ENCODE assay signal across 4 fruit fly cellular contexts in genomic region chr3L:5751740-5752579, dm6.
A peak's percentile ranks its signal among the peaks of the same experiment; 100 is the strongest.
TF ChIP-seq lines count a peak whose summit lies in the region.

DnaJ-1 (minus strand) TSS chr3L:5752189.

TF ChIP-seq in whole organism, adult, 20 proteins besides CTCF, POLR2A, EP300 and RAD21 (continued from another document):
- TF ChIP-seq CG33017 (tag; optimal IDR thresholded peaks at IDR 0.05; lab: Kevin White, UChicago) (peak; percentile 45), Crg-1 (GFP tag; optimal IDR thresholded peaks at IDR 0.05; lab: Kevin White, UChicago) (peak; percentile 62)

TF ChIP-seq in whole organism, embryonic, 481 proteins besides CTCF, POLR2A, EP300 and RAD21 (continued from another document and continues in another):
- peak; percentile 95 for TF ChIP-seq mld (GFP tag; IDR thresholded peaks at IDR 0.05; lab: Robert Waterston, UW; ENCODE audit: partially characterized antibody)
- TF ChIP-seq CG15073 (GFP tag; optimal IDR thresholded peaks at IDR 0.05; lab: Kevin White, UChicago) = no peak
- TF ChIP-seq Oli (tag; optimal IDR thresholded peaks at IDR 0.05; lab: Kevin White, UChicago) = no peak
- no peak for TF ChIP-seq cg (GFP tag; optimal IDR thresholded peaks at IDR 0.05; lab: Kevin White, UChicago)
- TF ChIP-seq Hsf (GFP tag; optimal IDR thresholded peaks at IDR 0.05; lab: Kevin White, UChicago) = peak; percentile 64
- peak; percentile 84 for TF ChIP-seq MESR4 (GFP tag; optimal IDR thresholded peaks at IDR 0.05; lab: Kevin White, UChicago)
- TF ChIP-seq H15 (GFP tag; IDR thresholded peaks at IDR 0.05; lab: Robert Waterston, UW) = no peak
- TF ChIP-seq Hand (GFP tag; optimal IDR thresholded peaks at IDR 0.05; lab: Kevin White, UChicago) = peak; percentile 66
- TF ChIP-seq HHEX (GFP tag; optimal IDR thresholded peaks at IDR 0.05; lab: Kevin White, UChicago) = peak; percentile 33
- peak; percentile 61 for TF ChIP-seq Rfx (GFP tag; IDR thresholded peaks at IDR 0.05; lab: Robert Waterston, UW)
- peak; percentile 25; the same call in 1 of the 2 replicates for TF ChIP-seq Adf1 (GFP tag; IDR thresholded peaks at IDR 0.05; lab: Robert Waterston, UW)
- no peak for TF ChIP-seq CG30403 (GFP tag; optimal IDR thresholded peaks at IDR 0.05; lab: Kevin White, UChicago)
- peak; percentile 60 for TF ChIP-seq CG33213 (GFP tag; optimal IDR thresholded peaks at IDR 0.05; lab: Kevin White, UChicago)
- TF ChIP-seq CG32767 (GFP tag; IDR thresholded peaks at IDR 0.05; lab: Robert Waterston, UW) = 0 out of 2 replicates have a peak, but pooled peaks have one; percentile 16
- peak; percentile 30 for TF ChIP-seq CG17359 (tag; optimal IDR thresholded peaks at IDR 0.05; lab: Kevin White, UChicago)
- no peak for TF ChIP-seq Elba2 (GFP tag; optimal IDR thresholded peaks at IDR 0.05; lab: Kevin White, UChicago)
- TF ChIP-seq Bgb (GFP tag; IDR thresholded peaks at IDR 0.05; lab: Robert Waterston, UW; ENCODE audit: partially characterized antibody) = peak; percentile 98
- no peak for TF ChIP-seq org-1 (GFP tag; optimal IDR thresholded peaks at IDR 0.05; lab: Kevin White, UChicago)
- peak; percentile 67 for TF ChIP-seq stwl (tag; optimal IDR thresholded peaks at IDR 0.05; lab: Kevin White, UChicago)
- TF ChIP-seq lov (optimal IDR thresholded peaks at IDR 0.05; lab: Kevin White, UChicago) = no peak
- TF ChIP-seq lov (GFP tag; IDR thresholded peaks at IDR 0.05; lab: Robert Waterston, UW) = no peak
- no peak for TF ChIP-seq eyg (GFP tag; optimal IDR thresholded peaks at IDR 0.05; lab: Kevin White, UChicago)
- peak; percentile 10 for TF ChIP-seq Max (GFP tag; optimal IDR thresholded peaks at IDR 0.05; lab: Kevin White, UChicago)
- TF ChIP-seq hb (GFP tag; IDR thresholded peaks at IDR 0.05; lab: Robert Waterston, UW; ENCODE audit: partially characterized antibody) = peak; percentile 97
- TF ChIP-seq hbn (GFP tag; IDR thresholded peaks at IDR 0.05; lab: Robert Waterston, UW; ENCODE audit: partially characterized antibody) = peak; percentile 98
- TF ChIP-seq CG2199 (GFP tag; IDR thresholded peaks at IDR 0.05; lab: Robert Waterston, UW) = no peak
- peak; percentile 58 for TF ChIP-seq CG6689 (GFP tag; IDR thresholded peaks at IDR 0.05; lab: Robert Waterston, UW)
- TF ChIP-seq chif (GFP tag; optimal IDR thresholded peaks at IDR 0.05; lab: Kevin White, UChicago) = peak in 1 of 2 experiments; percentile 6
- peak; percentile 23 for TF ChIP-seq fd64A (GFP tag; optimal IDR thresholded peaks at IDR 0.05; lab: Kevin White, UChicago)
- TF ChIP-seq zen (tag; optimal IDR thresholded peaks at IDR 0.05; lab: Kevin White, UChicago) = peak; percentile 40
- peak; percentile 12; the same call in 1 of the 3 replicates for TF ChIP-seq so (GFP tag; IDR thresholded peaks at IDR 0.05; lab: Robert Waterston, UW)
- peak; percentile 50; the same call in 1 of the 2 replicates for TF ChIP-seq CG6272 (GFP tag; IDR thresholded peaks at IDR 0.05; lab: Robert Waterston, UW)
- TF ChIP-seq Dll (GFP tag; IDR thresholded peaks at IDR 0.05; lab: Robert Waterston, UW; ENCODE audit: partially characterized antibody) = peak; percentile 98
- peak; percentile 29 for TF ChIP-seq CG10267 (tag; optimal IDR thresholded peaks at IDR 0.05; lab: Kevin White, UChicago)
- no peak for TF ChIP-seq sisA (GFP tag; IDR thresholded peaks at IDR 0.05; lab: Robert Waterston, UW)
- TF ChIP-seq CG34224 (GFP tag; IDR thresholded peaks at IDR 0.05; lab: Robert Waterston, UW; ENCODE audit: partially characterized antibody) = peak; percentile 97
- TF ChIP-seq Stat92E (GFP tag; optimal IDR thresholded peaks at IDR 0.05; lab: Kevin White, UChicago) = peak in 1 of 3 experiments; percentile 77
- TF ChIP-seq her (GFP tag; optimal IDR thresholded peaks at IDR 0.05; lab: Kevin White, UChicago) = peak; percentile 20
- peak; percentile 37 for TF ChIP-seq unpg (GFP tag; optimal IDR thresholded peaks at IDR 0.05; lab: Kevin White, UChicago)
- TF ChIP-seq Usf (GFP tag; optimal IDR thresholded peaks at IDR 0.05; lab: Kevin White, UChicago) = no peak
- TF ChIP-seq CG11695 (GFP tag; IDR thresholded peaks at IDR 0.05; lab: Robert Waterston, UW) = peak; percentile 7; the same call in 1 of the 3 replicates

TF ChIP-seq in whole organism, prepupa, 60 proteins besides CTCF, POLR2A, EP300 and RAD21 (continued from another document):
- TF ChIP-seq CG11762 (GFP tag; optimal IDR thresholded peaks at IDR 0.05; lab: Kevin White, UChicago; ENCODE audit: insufficient read depth) = no peak
- TF ChIP-seq CG9139 (GFP tag; optimal IDR thresholded peaks at IDR 0.05; lab: Kevin White, UChicago) = peak; percentile 52
- no peak for TF ChIP-seq pdm3 (GFP tag; optimal IDR thresholded peaks at IDR 0.05; lab: Kevin White, UChicago)
- TF ChIP-seq salr (GFP tag; optimal IDR thresholded peaks at IDR 0.05; lab: Kevin White, UChicago) = no peak
- TF ChIP-seq CG6163 (GFP tag; IDR thresholded peaks at IDR 0.05; lab: Robert Waterston, UW) = no peak
- TF ChIP-seq CG31627 (GFP tag; optimal IDR thresholded peaks at IDR 0.05; lab: Kevin White, UChicago) = peak; percentile 37
- TF ChIP-seq Eip75B (GFP tag; optimal IDR thresholded peaks at IDR 0.05; lab: Kevin White, UChicago) = peak; percentile 36
- peak; percentile 18 for TF ChIP-seq CG10631 (GFP tag; optimal IDR thresholded peaks at IDR 0.05; lab: Kevin White, UChicago)
- no peak for TF ChIP-seq Eip93F (GFP tag; optimal IDR thresholded peaks at IDR 0.05; lab: Kevin White, UChicago)
- peak; percentile 31 for TF ChIP-seq fkh (GFP tag; optimal IDR thresholded peaks at IDR 0.05; lab: Kevin White, UChicago)
- peak; percentile 61 for TF ChIP-seq Sox14 (GFP tag; optimal IDR thresholded peaks at IDR 0.05; lab: Kevin White, UChicago)
- TF ChIP-seq dsx (GFP tag; optimal IDR thresholded peaks at IDR 0.05; lab: Kevin White, UChicago; ENCODE audit: poor library complexity, severe bottlenecking) = peak; percentile 64
- TF ChIP-seq OdsH (GFP tag; optimal IDR thresholded peaks at IDR 0.05; lab: Kevin White, UChicago) = no peak
- TF ChIP-seq CG6808 (GFP tag; optimal IDR thresholded peaks at IDR 0.05; lab: Kevin White, UChicago) = peak; percentile 55
- no peak for TF ChIP-seq fd85E (GFP tag; optimal IDR thresholded peaks at IDR 0.05; lab: Kevin White, UChicago)
- TF ChIP-seq CG4318 (GFP tag; optimal IDR thresholded peaks at IDR 0.05; lab: Kevin White, UChicago) = no peak
- TF ChIP-seq CG16779 (tag; optimal IDR thresholded peaks at IDR 0.05; lab: Kevin White, UChicago) = peak; percentile 52
- TF ChIP-seq CG7368 (GFP tag; optimal IDR thresholded peaks at IDR 0.05; lab: Kevin White, UChicago) = no peak
- no peak for TF ChIP-seq Met (GFP tag; optimal IDR thresholded peaks at IDR 0.05; lab: Kevin White, UChicago)
- TF ChIP-seq fd59A (GFP tag; optimal IDR thresholded peaks at IDR 0.05; lab: Kevin White, UChicago) = no peak
- TF ChIP-seq dac (GFP tag; optimal IDR thresholded peaks at IDR 0.05; lab: Kevin White, UChicago) = no peak
- no peak for TF ChIP-seq Hr38 (GFP tag; optimal IDR thresholded peaks at IDR 0.05; lab: Kevin White, UChicago)
- no peak for TF ChIP-seq CG32006 (GFP tag; optimal IDR thresholded peaks at IDR 0.05; lab: Kevin White, UChicago)
- TF ChIP-seq CG8119 (GFP tag; IDR thresholded peaks at IDR 0.05; lab: Robert Waterston, UW) = no peak
- no peak for TF ChIP-seq spab (GFP tag; optimal IDR thresholded peaks at IDR 0.05; lab: Kevin White, UChicago)
- no peak for TF ChIP-seq Smox (GFP tag; optimal IDR thresholded peaks at IDR 0.05; lab: Kevin White, UChicago)
- no peak for TF ChIP-seq Ets21C (GFP tag; optimal IDR thresholded peaks at IDR 0.05; lab: Kevin White, UChicago)
- peak; percentile 38 for TF ChIP-seq topi (GFP tag; optimal IDR thresholded peaks at IDR 0.05; lab: Kevin White, UChicago)
- peak; percentile 64 for TF ChIP-seq vri (GFP tag; optimal IDR thresholded peaks at IDR 0.05; lab: Kevin White, UChicago)
- peak; percentile 69 to 84 for TF ChIP-seq ss (GFP tag; optimal IDR thresholded peaks at IDR 0.05; lab: Kevin White, UChicago)
- peak; percentile 32 for TF ChIP-seq CG1621 (tag; optimal IDR thresholded peaks at IDR 0.05; lab: Kevin White, UChicago)
- no peak for TF ChIP-seq CG10669 (GFP tag; optimal IDR thresholded peaks at IDR 0.05; lab: Kevin White, UChicago)
- TF ChIP-seq CG8319 (GFP tag; optimal IDR thresholded peaks at IDR 0.05; lab: Kevin White, UChicago) = no peak
- peak; percentile 29 for TF ChIP-seq esn (GFP tag; optimal IDR thresholded peaks at IDR 0.05; lab: Kevin White, UChicago)
- TF ChIP-seq cyc (GFP tag; optimal IDR thresholded peaks at IDR 0.05; lab: Kevin White, UChicago) = no peak
- TF ChIP-seq Hr4 (GFP tag; optimal IDR thresholded peaks at IDR 0.05; lab: Kevin White, UChicago) = no peak
- no peak for TF ChIP-seq CG15336 (GFP tag; IDR thresholded peaks at IDR 0.05; lab: Robert Waterston, UW)
- no peak for TF ChIP-seq CG3919 (GFP tag; optimal IDR thresholded peaks at IDR 0.05; lab: Kevin White, UChicago)
TF ChIP-seq in whole organism, prepupa: peak in this region for 22.

TF ChIP-seq in whole organism, wandering third instar larva, 38 proteins besides CTCF, POLR2A, EP300 and RAD21 (continued from another document):
- TF ChIP-seq usp (GFP tag; optimal IDR thresholded peaks at IDR 0.05; lab: Kevin White, UChicago) = no peak
- TF ChIP-seq CG32264 (GFP tag; optimal IDR thresholded peaks at IDR 0.05; lab: Kevin White, UChicago) = peak; percentile 10
- no peak for TF ChIP-seq Dif (GFP tag; optimal IDR thresholded peaks at IDR 0.05; lab: Kevin White, UChicago; ENCODE audit: partially characterized antibody)
- TF ChIP-seq OdsH (GFP tag; optimal IDR thresholded peaks at IDR 0.05; lab: Kevin White, UChicago) = peak; percentile 18
- TF ChIP-seq sage (GFP tag; optimal IDR thresholded peaks at IDR 0.05; lab: Kevin White, UChicago) = no peak
- TF ChIP-seq Abd-B (GFP tag; optimal IDR thresholded peaks at IDR 0.05; lab: Kevin White, UChicago) = no peak
- TF ChIP-seq jim (GFP tag; optimal IDR thresholded peaks at IDR 0.05; lab: Kevin White, UChicago) = no peak
- TF ChIP-seq HLH106 (tag; optimal IDR thresholded peaks at IDR 0.05; lab: Kevin White, UChicago) = peak; percentile 8
- TF ChIP-seq foxo (GFP tag; optimal IDR thresholded peaks at IDR 0.05; lab: Kevin White, UChicago) = peak in 1 of 2 experiments; percentile 37
